Fruit fly (Drosophila melanogaster): ENCODE data around the gene cyc.

- no peak for TF ChIP-seq CG7368 (GFP tag; optimal IDR thresholded peaks at IDR 0.05)
- TF ChIP-seq lz (GFP tag; optimal IDR thresholded peaks at IDR 0.05) = no peak
These were observed 42.3 kb upstream of the cyc start for dm6 chr3L:19857923-19858490.

Measured in whole organism, prepupa.